Worm (Caenorhabditis elegans): ENCODE data around the gene let-418.

- TF ChIP-seq ceh-28 (tag; optimal IDR thresholded peaks at IDR 0.05): no peak
- TF ChIP-seq egl-27 (tag; optimal IDR thresholded peaks at IDR 0.05): no peak
- no peak for TF ChIP-seq nhr-12 (tag; optimal IDR thresholded peaks at IDR 0.05)
Measured at ce11 chrV:5882429-5882828, 55.8 kb downstream of the let-418 start.
